Worm (Caenorhabditis elegans): ENCODE data around the gene ZC116.5.

Gene ZC116.5

ce11 chrV:12560328-12560782, 48.4 kb downstream of the ZC116.5 start, which contains the start of gene sel-1 (continued):
- TF ChIP-seq lsy-2 (tag; optimal IDR thresholded peaks at IDR 0.05) = peak; percentile 33 to 47
